Fruit fly (Drosophila melanogaster) whole organism, prepupa: Measurements from ENCODE around the gene CG17359.

Experiments used
- Hr38 ChIP-seq: sonication (Bioruptor generic); optimal IDR thresholded peaks from 2 replicates; lab custom pipeline; 2016; ENCODE audit warnings: missing biosample characterization, missing genetic modification characterization
- Hr4 ChIP-seq: fragments of 200-800 bp; sonication (Bioruptor generic); optimal IDR thresholded peaks from 3 replicates; lab custom pipeline; 2016; ENCODE audit warnings: missing biosample characterization, missing genetic modification characterization

dm6 chr3L:13986330-13986729 lies 12.7 kb downstream of the CG17359 start, which contains the start of gene CG17362:
- no peak for TF ChIP-seq Hr4 (GFP tag; lab: Kevin White, UChicago)
- TF ChIP-seq Hr38 (GFP tag; lab: Kevin White, UChicago), result no peak
